Fruit fly (Drosophila melanogaster) whole organism, embryonic: ENCODE data around the gene CG43731.
A peak's percentile ranks its signal among the peaks of the same experiment; 100 is the strongest.

ENCODE experiments used
- Abd-B ChIP-seq: fragments of 200-800 bp; sonication (Bioruptor generic); optimal IDR thresholded peaks from 2 replicates; lab custom pipeline; 2018; ENCODE audit warnings: missing biosample characterization, mild to moderate bottlenecking, missing genetic modification characterization, moderate library complexity
- Adf1 ChIP-seq: fragments of 200-800 bp; sonication (Bioruptor generic); IDR thresholded peaks from 2 replicates; pipeline ENCODE4 v1.3.6; 2022; ENCODE audit warnings: missing biosample characterization, missing genetic modification characterization
- BEAF-32 ChIP-seq: fragments of 200-800 bp; sonication (Bioruptor generic); optimal IDR thresholded peaks from 3 replicates; lab custom pipeline; 2017; ENCODE audit warnings: missing biosample characterization, missing genetic modification characterization, mild to moderate bottlenecking, moderate library complexity, missing genetic modification reagents
- Bgb ChIP-seq: fragments of 200-800 bp; sonication (Bioruptor generic); IDR thresholded peaks from 2 replicates; pipeline ENCODE4 v1.3.6; 2022; ENCODE audit warnings: missing biosample characterization, missing genetic modification characterization; ENCODE audit not compliant: partially characterized antibody
- BtbVII ChIP-seq: fragments of 200-800 bp; sonication (Bioruptor generic); optimal IDR thresholded peaks from 3 replicates; lab custom pipeline; 2017; ENCODE audit warnings: missing biosample characterization, mild to moderate bottlenecking, missing genetic modification characterization
- CG10543 ChIP-seq: fragments of 200-800 bp; sonication (Bioruptor generic); optimal IDR thresholded peaks from 3 replicates; lab custom pipeline; 2017; ENCODE audit warnings: missing biosample characterization, mild to moderate bottlenecking, missing genetic modification characterization, moderate library complexity
- CG11247 ChIP-seq: fragments of 200-800 bp; sonication (Bioruptor generic); IDR thresholded peaks from 2 replicates; pipeline ENCODE4 v1.3.6; 2022; ENCODE audit warnings: missing biosample characterization, missing genetic modification characterization
- CG12299 ChIP-seq: fragments of 200-800 bp; sonication (Bioruptor generic); optimal IDR thresholded peaks from 2 replicates; lab custom pipeline; 2018; ENCODE audit warnings: missing biosample characterization, mild to moderate bottlenecking, missing genetic modification characterization
- CG12769 ChIP-seq: fragments of 200-800 bp; sonication (Bioruptor generic); optimal IDR thresholded peaks from 2 replicates; lab custom pipeline; 2019; ENCODE audit warnings: missing biosample characterization, mild to moderate bottlenecking, missing genetic modification characterization, moderate library complexity
- CG13123 ChIP-seq: fragments of 200-800 bp; sonication (Bioruptor generic); optimal IDR thresholded peaks from 2 replicates; lab custom pipeline; 2016; ENCODE audit warnings: missing biosample characterization, missing genetic modification characterization
- CG13894 ChIP-seq: fragments of 200-800 bp; sonication (Bioruptor generic); optimal IDR thresholded peaks from 3 replicates; lab custom pipeline; 2018; ENCODE audit warnings: missing biosample characterization, mild to moderate bottlenecking, missing genetic modification characterization, moderate library complexity
- CG14710 ChIP-seq: fragments of 200-800 bp; sonication (Bioruptor generic); optimal IDR thresholded peaks from 3 replicates; lab custom pipeline; 2019; ENCODE audit warnings: missing biosample characterization, mild to moderate bottlenecking, missing genetic modification characterization, moderate library complexity
- CG1603 ChIP-seq: fragments of 200-800 bp; sonication (Bioruptor generic); optimal IDR thresholded peaks from 2 replicates; lab custom pipeline; 2019; ENCODE audit warnings: missing biosample characterization, mild to moderate bottlenecking, missing genetic modification characterization, moderate library complexity
- CG16779 ChIP-seq: fragments of 200-800 bp; sonication (Bioruptor generic); IDR thresholded peaks from 2 replicates; pipeline ENCODE4 v1.3.6; 2022; ENCODE audit warnings: missing biosample characterization, missing genetic modification characterization
- CG16813 ChIP-seq: fragments of 200-800 bp; sonication (Bioruptor generic); IDR thresholded peaks from 3 replicates; pipeline ENCODE4 v1.3.6; 2022; ENCODE audit warnings: missing biosample characterization, missing genetic modification characterization; ENCODE audit not compliant: partially characterized antibody
- CG18599 ChIP-seq: fragments of 200-800 bp; sonication (Bioruptor generic); optimal IDR thresholded peaks from 3 replicates; lab custom pipeline; 2017; ENCODE audit warnings: missing biosample characterization, missing genetic modification characterization, mild to moderate bottlenecking, moderate library complexity, missing genetic modification reagents
- CG6765 ChIP-seq: fragments of 200-800 bp; sonication (Bioruptor generic); optimal IDR thresholded peaks from 3 replicates; lab custom pipeline; 2017; ENCODE audit warnings: missing biosample characterization, mild to moderate bottlenecking, missing genetic modification characterization
- CG8290 ChIP-seq, 3 experiments: fragments of 200-800 bp; sonication (Bioruptor generic); optimal IDR thresholded peaks; 2 replicates each; lab custom pipeline; 2016 to 2019; ENCODE audit warnings: missing biosample characterization in 3 of 3, missing genetic modification characterization in 3 of 3, mild to moderate bottlenecking in 2 of 3, moderate library complexity in 1 of 3
- CG8765 ChIP-seq: fragments of 200-800 bp; sonication (Bioruptor generic); IDR thresholded peaks from 2 replicates; pipeline ENCODE4 v1.3.6; 2022; ENCODE audit warnings: missing biosample characterization, missing genetic modification characterization
- CG9797 ChIP-seq: fragments of 200-800 bp; sonication (Bioruptor generic); optimal IDR thresholded peaks from 3 replicates; lab custom pipeline; 2018; ENCODE audit warnings: missing biosample characterization, mild to moderate bottlenecking, missing genetic modification characterization
- CG9932 ChIP-seq: fragments of 200-800 bp; sonication (Bioruptor generic); IDR thresholded peaks from 2 replicates; pipeline ENCODE4 v1.3.6; 2022; ENCODE audit warnings: missing biosample characterization, missing genetic modification characterization
- HLH54F ChIP-seq: fragments of 200-800 bp; sonication (Bioruptor generic); optimal IDR thresholded peaks from 3 replicates; lab custom pipeline; 2016; ENCODE audit warnings: missing biosample characterization, missing genetic modification characterization
- HmgD ChIP-seq: fragments of 200-800 bp; sonication (Bioruptor generic); optimal IDR thresholded peaks from 3 replicates; lab custom pipeline; 2016; ENCODE audit warnings: missing biosample characterization, missing genetic modification characterization
- Lim3 ChIP-seq: fragments of 200-800 bp; sonication (Bioruptor generic); IDR thresholded peaks from 2 replicates; pipeline ENCODE4 v1.3.6; 2022; ENCODE audit warnings: missing biosample characterization, missing genetic modification characterization
- Lpt ChIP-seq: fragments of >200 bp; optimal IDR thresholded peaks from 2 replicates; lab custom pipeline; 2018; ENCODE audit warnings: missing biosample characterization, missing genetic modification characterization
- Med ChIP-seq: fragments of 200-800 bp; sonication (Bioruptor generic); peaks from one replicate; lab custom pipeline; 2016; ENCODE audit warnings: missing biosample characterization, missing genetic modification characterization, mild to moderate bottlenecking, inconsistent platforms, moderate library complexity
- NFAT ChIP-seq: fragments of 200-800 bp; sonication (Bioruptor generic); IDR thresholded peaks from 2 replicates; pipeline ENCODE4 v1.3.6; 2022; ENCODE audit warnings: missing biosample characterization, missing genetic modification characterization
- Nf-YC ChIP-seq: fragments of 200-800 bp; optimal IDR thresholded peaks from 3 replicates; lab custom pipeline; 2019; ENCODE audit warnings: missing biosample characterization, mild to moderate bottlenecking, missing genetic modification characterization, moderate library complexity
- Opbp ChIP-seq: fragments of 200-800 bp; sonication (Bioruptor generic); IDR thresholded peaks from 3 replicates; pipeline ENCODE4 v1.3.6; 2022; ENCODE audit warnings: missing biosample characterization, missing genetic modification characterization; ENCODE audit not compliant: partially characterized antibody
- Pdp1 ChIP-seq, 2 experiments: fragments of 200-800 bp; sonication (Bioruptor generic); optimal IDR thresholded peaks; 3 replicates each; lab custom pipeline; 2016; ENCODE audit warnings: missing biosample characterization in 2 of 2, missing genetic modification characterization in 2 of 2, mild to moderate bottlenecking in 1 of 2, moderate library complexity in 1 of 2
- Ravus ChIP-seq: fragments of 200-800 bp; sonication (Bioruptor generic); IDR thresholded peaks from 2 replicates; pipeline ENCODE4 v1.3.6; 2022; ENCODE audit warnings: missing biosample characterization, missing genetic modification characterization
- Rfx ChIP-seq: fragments of 200-800 bp; sonication (Bioruptor generic); IDR thresholded peaks from 2 replicates; pipeline ENCODE4 v1.3.6; 2022; ENCODE audit warnings: missing biosample characterization, missing genetic modification characterization
- abd-A ChIP-seq: fragments of 200-800 bp; sonication (Bioruptor generic); optimal IDR thresholded peaks from 3 replicates; lab custom pipeline; 2019; ENCODE audit warnings: missing biosample characterization, mild to moderate bottlenecking, missing genetic modification characterization, moderate library complexity
- ara ChIP-seq: fragments of 200-800 bp; sonication (Bioruptor generic); IDR thresholded peaks from 2 replicates; pipeline ENCODE4 v1.3.6; 2022; ENCODE audit warnings: missing biosample characterization, missing genetic modification characterization
- az2 ChIP-seq: fragments of 200-800 bp; sonication (Bioruptor generic); optimal IDR thresholded peaks from 3 replicates; lab custom pipeline; 2016; ENCODE audit warnings: missing biosample characterization, missing genetic modification characterization
- btn ChIP-seq: fragments of 200-800 bp; sonication (Bioruptor generic); optimal IDR thresholded peaks from 2 replicates; lab custom pipeline; 2016; ENCODE audit warnings: missing biosample characterization, missing genetic modification characterization
- fd64A ChIP-seq: fragments of 200-800 bp; sonication (Bioruptor generic); optimal IDR thresholded peaks from 3 replicates; lab custom pipeline; 2018; ENCODE audit warnings: missing biosample characterization, mild to moderate bottlenecking, missing genetic modification characterization
- fd96Cb ChIP-seq: fragments of 200-800 bp; sonication (Bioruptor generic); optimal IDR thresholded peaks from 2 replicates; lab custom pipeline; 2018; ENCODE audit warnings: missing biosample characterization, mild to moderate bottlenecking, missing genetic modification characterization, moderate library complexity
- gcm ChIP-seq: fragments of 200-800 bp; sonication (Bioruptor generic); optimal IDR thresholded peaks from 2 replicates; lab custom pipeline; 2019; ENCODE audit warnings: missing biosample characterization, mild to moderate bottlenecking, missing genetic modification characterization, moderate library complexity
- hkb ChIP-seq, 2 experiments: fragments of 200-800 bp in 1 of 2; fragments of >200 bp in 1 of 2; sonication (Bioruptor generic) in 1 of 2; IDR thresholded peaks in 1 of 2; optimal IDR thresholded peaks in 1 of 2; 2 replicates each; pipeline versions ENCODE4 v1.3.6 to Lab custom; 2017 to 2022; ENCODE audit warnings: missing biosample characterization in 1 of 2, missing genetic modification characterization in 1 of 2
- lmd ChIP-seq: fragments of 200-800 bp; sonication (Bioruptor generic); IDR thresholded peaks from 2 replicates; pipeline ENCODE4 v1.3.6; 2022; ENCODE audit warnings: missing biosample characterization, missing genetic modification characterization
- maf-S ChIP-seq: fragments of 200-800 bp; sonication (Bioruptor generic); optimal IDR thresholded peaks from 2 replicates; lab custom pipeline; 2016; ENCODE audit warnings: missing biosample characterization, missing genetic modification characterization
- pzg ChIP-seq: fragments of 200-800 bp; sonication (Bioruptor generic); optimal IDR thresholded peaks from 3 replicates; lab custom pipeline; 2018; ENCODE audit warnings: missing biosample characterization, mild to moderate bottlenecking, missing genetic modification characterization, moderate library complexity
- rib ChIP-seq: fragments of 200-800 bp; sonication (Bioruptor generic); IDR thresholded peaks from 2 replicates; pipeline ENCODE4 v1.3.6; 2022; ENCODE audit warnings: missing biosample characterization, missing genetic modification characterization
- slbo ChIP-seq: fragments of 200-800 bp; sonication (Bioruptor generic); IDR thresholded peaks from 2 replicates; pipeline ENCODE4 v1.3.6; 2022; ENCODE audit warnings: missing biosample characterization, missing genetic modification characterization
- sr ChIP-seq: fragments of 200-800 bp; sonication (Bioruptor generic); IDR thresholded peaks from 3 replicates; pipeline ENCODE4 v1.3.6; 2022; ENCODE audit warnings: missing biosample characterization, missing genetic modification characterization
- trem ChIP-seq: fragments of 200-800 bp; optimal IDR thresholded peaks from 3 replicates; lab custom pipeline; 2019; ENCODE audit warnings: missing biosample characterization, mild to moderate bottlenecking, missing genetic modification characterization, moderate library complexity
- tx ChIP-seq: fragments of 200-800 bp; sonication (Bioruptor generic); optimal IDR thresholded peaks from 2 replicates; lab custom pipeline; 2016; ENCODE audit warnings: missing biosample characterization, missing genetic modification characterization

Gene CG43731

DNA sequence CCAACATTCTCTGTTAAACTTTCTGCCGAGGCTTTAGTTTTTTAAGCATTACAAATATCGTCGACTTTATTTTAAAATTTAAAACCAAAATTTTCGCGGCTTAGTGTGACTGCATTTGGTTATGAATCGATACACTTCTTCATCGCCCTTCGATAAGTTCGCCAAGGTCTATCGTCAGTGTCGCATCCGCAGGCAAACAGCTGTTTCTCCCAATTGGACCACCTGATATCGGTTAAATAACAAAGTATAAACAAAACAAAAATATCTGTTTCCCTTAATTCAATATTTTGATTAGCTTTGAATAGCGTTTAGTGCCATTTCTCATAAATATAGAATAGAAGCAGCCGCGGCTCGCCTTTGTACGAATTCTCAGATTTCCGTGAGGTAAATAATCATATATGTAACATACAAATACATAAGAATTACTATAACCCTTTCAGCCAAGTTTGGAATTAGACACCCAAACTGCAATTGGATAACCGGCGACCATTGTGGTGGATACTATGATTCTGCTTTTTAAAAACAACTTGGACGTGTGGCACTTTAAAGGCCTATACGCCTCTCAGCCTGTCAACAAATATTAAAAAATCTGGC lies 12.4 kb downstream of the CG43731 start, which contains the start of gene CG10561 (continued):
- TF ChIP-seq Nf-YC (tag; lab: Kevin White, UChicago) (no peak), CG6765 (GFP tag; lab: Kevin White, UChicago) (no peak), Opbp (peak; percentile 74; the same call in 2 of the 3 replicates), ara (GFP tag; lab: Robert Waterston, UW) (no peak), tx (GFP tag; lab: Kevin White, UChicago) (no peak), hkb (optimal IDR thresholded peaks at IDR 0.05; lab: Kevin White, UChicago) (no peak), hkb (GFP tag; IDR thresholded peaks at IDR 0.05; lab: Robert Waterston, UW) (no peak), CG13123 (no peak), HmgD (GFP tag; lab: Kevin White, UChicago) (no peak), BEAF-32 (GFP tag; lab: Kevin White, UChicago) (peak; percentile 61), CG12299 (tag; lab: Kevin White, UChicago) (no peak), Ravus (GFP tag; lab: Robert Waterston, UW) (no peak), btn (GFP tag; lab: Kevin White, UChicago) (no peak), BtbVII (no peak), fd96Cb (tag; lab: Kevin White, UChicago) (no peak), CG16813 (peak; percentile 58; the same call in 2 of the 3 replicates), CG10543 (no peak), gcm (GFP tag; lab: Kevin White, UChicago) (no peak), maf-S (GFP tag; lab: Kevin White, UChicago) (no peak), CG1603 (tag; lab: Kevin White, UChicago) (peak; percentile 50), Pdp1 (GFP tag; optimal IDR thresholded peaks at IDR 0.05; lab: Kevin White, UChicago) (peak in 1 of 2 experiments; percentile 90), CG13894 (tag; lab: Kevin White, UChicago) (no peak), HLH54F (no peak), Lpt (GFP tag; lab: Kevin White, UChicago) (no peak), CG14710 (tag; lab: Kevin White, UChicago) (peak; percentile 27), pzg (peak; percentile 79), fd64A (GFP tag; lab: Kevin White, UChicago) (no peak), CG9797 (GFP tag; lab: Kevin White, UChicago) (peak; percentile 78), Bgb (GFP tag; lab: Robert Waterston, UW) (peak; percentile 70), sr (GFP tag; lab: Robert Waterston, UW) (no peak)

DNA sequence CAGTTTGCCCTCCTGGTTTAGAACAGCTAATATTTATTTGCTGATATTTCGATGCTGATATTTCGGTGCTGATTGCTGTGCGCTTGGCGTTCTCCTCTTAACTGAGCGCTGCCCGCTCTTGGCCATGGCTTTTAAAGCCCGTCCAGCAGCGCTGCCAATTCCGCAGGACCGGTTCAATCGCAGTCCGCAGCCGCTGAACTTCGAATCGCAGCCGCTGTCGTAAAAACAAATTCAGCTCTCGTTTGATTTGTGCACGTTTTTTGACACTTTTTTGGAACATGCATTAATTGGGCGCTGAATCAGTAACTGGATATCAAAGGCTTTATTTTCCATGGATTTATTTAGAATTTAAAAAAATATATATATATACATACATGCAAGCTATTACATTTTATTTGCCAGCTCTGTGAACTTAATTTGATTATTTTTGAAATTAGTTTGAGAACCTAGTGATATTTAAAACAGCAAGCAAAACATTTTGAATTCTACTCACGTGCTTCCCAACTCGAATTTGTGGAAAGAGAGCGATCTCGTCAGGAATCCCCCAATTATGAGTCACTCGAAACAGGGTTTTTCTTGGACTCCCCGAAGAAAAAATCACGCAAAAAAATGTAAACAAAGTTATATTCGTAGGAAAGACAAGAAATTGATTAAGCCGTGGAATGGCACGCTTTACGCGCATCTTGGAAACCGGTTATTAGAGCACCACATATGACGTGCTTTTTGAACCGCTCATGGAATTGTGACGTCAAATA lies 18.5 kb downstream of the CG43731 start, which contains the start of gene Ddc:
Gene Ddc, minus strand, starts transcription at position 111 of the 755 bp plus-strand sequence.
- TF ChIP-seq lmd (GFP tag; lab: Robert Waterston, UW) (peak; percentile 12; the same call in 1 of the 2 replicates), rib (GFP tag; lab: Robert Waterston, UW) (no peak), Adf1 (GFP tag; lab: Robert Waterston, UW) (peak; percentile 76), az2 (GFP tag; lab: Kevin White, UChicago) (no peak), abd-A (tag; lab: Kevin White, UChicago) (no peak), CG12769 (tag; lab: Kevin White, UChicago) (peak; percentile 18), Lim3 (GFP tag; lab: Robert Waterston, UW) (peak; percentile 10; the same call in 1 of the 2 replicates), Med (GFP tag; lab: Kevin White, UChicago) (peak; percentile 15), slbo (GFP tag; lab: Robert Waterston, UW) (peak; percentile 25; the same call in 1 of the 2 replicates), CG8765 (GFP tag; lab: Robert Waterston, UW) (no peak), trem (no peak), CG9932 (GFP tag; lab: Robert Waterston, UW) (peak; percentile 60), CG8290 (GFP tag; optimal IDR thresholded peaks at IDR 0.05; lab: Kevin White, UChicago) (no peak), CG8290 (tag; optimal IDR thresholded peaks at IDR 0.05; lab: Kevin White, UChicago) (peak in 1 of 2 experiments; percentile 43), CG18599 (GFP tag; lab: Kevin White, UChicago) (peak; percentile 5), NFAT (GFP tag; lab: Robert Waterston, UW) (0 out of 2 replicates have a peak, but pooled peaks have one; percentile 50), CG16779 (0 out of 2 replicates have a peak, but pooled peaks have one; percentile 15), Rfx (GFP tag; lab: Robert Waterston, UW) (peak; percentile 40; the same call in 1 of the 2 replicates), Abd-B (GFP tag; lab: Kevin White, UChicago) (peak; percentile 13), CG11247 (GFP tag; lab: Robert Waterston, UW) (0 out of 2 replicates have a peak, but pooled peaks have one; percentile 28)
